Fruit fly (Drosophila melanogaster) whole organism, wandering third instar larva: Measurements from ENCODE around the gene CG33325.

ENCODE experiments used
- CrebA ChIP-seq: fragments of 200-800 bp; sonication (Bioruptor generic); optimal IDR thresholded peaks from 2 replicates; lab custom pipeline; 2016; ENCODE audit warnings: missing biosample characterization, mild to moderate bottlenecking, missing genetic modification characterization, borderline replicate concordance
- HLH106 ChIP-seq: fragments of 200-800 bp; optimal IDR thresholded peaks from 3 replicates; lab custom pipeline; 2019; ENCODE audit warnings: missing biosample characterization, mild to moderate bottlenecking, missing genetic modification characterization, moderate library complexity
- Hr78 ChIP-seq: fragments of >200 bp; optimal IDR thresholded peaks from 2 replicates; lab custom pipeline; 2017; ENCODE audit warnings: missing biosample characterization, missing genetic modification characterization
- Myc ChIP-seq: fragments of >200 bp; optimal IDR thresholded peaks from 2 replicates; lab custom pipeline; 2017
- N ChIP-seq: fragments of >200 bp; optimal IDR thresholded peaks from 2 replicates; lab custom pipeline; 2018; ENCODE audit warnings: missing biosample characterization, missing external identifiers, missing genetic modification characterization
- OdsH ChIP-seq: fragments of 200-800 bp; sonication (Bioruptor generic); optimal IDR thresholded peaks from 2 replicates; lab custom pipeline; 2016; ENCODE audit warnings: missing biosample characterization, mild to moderate bottlenecking, missing genetic modification characterization
- Vsx2 ChIP-seq: fragments of 200-300, 225-300 bp; sonication (Bioruptor generic); optimal IDR thresholded peaks from 2 replicates; lab custom pipeline; 2018; ENCODE audit warnings: missing biosample characterization, missing genetic modification characterization; ENCODE audit not compliant: partially characterized antibody
- jim ChIP-seq: fragments of 175-275, 200-325 bp; sonication (Bioruptor generic); optimal IDR thresholded peaks from 2 replicates; lab custom pipeline; 2016; ENCODE audit warnings: missing biosample characterization, mild to moderate bottlenecking, missing genetic modification characterization
- pan ChIP-seq: fragments of >200 bp; optimal IDR thresholded peaks from 2 replicates; lab custom pipeline; 2017
- usp ChIP-seq: fragments of >200 bp; optimal IDR thresholded peaks from 2 replicates; lab custom pipeline; 2017; ENCODE audit warnings: missing biosample characterization, missing genetic modification characterization

DNA sequence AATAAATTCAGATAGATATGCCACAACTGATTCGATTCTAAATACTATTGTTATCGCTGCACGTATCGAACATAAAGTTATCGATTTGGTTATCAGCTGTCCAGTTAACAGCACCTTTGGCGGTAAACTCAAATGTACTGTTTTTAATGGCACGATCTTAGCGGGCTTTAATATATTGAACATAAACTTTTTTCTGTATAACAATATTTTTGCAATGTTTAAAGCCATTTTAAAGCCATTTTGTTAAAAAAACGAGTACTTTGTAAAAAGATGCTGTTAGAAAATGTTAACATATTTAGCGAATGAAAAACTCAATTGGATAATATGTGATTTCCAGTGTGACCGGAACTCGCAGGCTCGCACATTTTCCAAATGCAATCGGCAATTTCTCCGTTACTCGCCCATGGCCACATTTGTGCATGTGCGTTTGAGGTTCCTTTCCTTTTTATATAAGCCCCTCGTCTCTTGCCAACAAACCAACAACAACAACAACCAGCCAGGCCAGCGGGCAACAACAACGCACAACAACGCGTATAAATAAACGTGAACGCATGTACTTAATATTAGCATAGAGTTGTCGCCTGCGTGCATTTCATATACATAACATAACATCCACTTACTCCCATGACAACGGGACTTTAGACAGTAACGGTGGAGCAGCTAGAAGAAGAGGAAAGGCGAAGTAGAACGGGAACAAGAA, 36.2 kb upstream of the CG33325 start, which contains the start of gene TMEM216:
- TF ChIP-seq N (GFP tag; lab: Kevin White, UChicago) (no peak), Hr78 (GFP tag; lab: Kevin White, UChicago) (no peak), HLH106 (tag; lab: Kevin White, UChicago) (no peak), OdsH (GFP tag; lab: Kevin White, UChicago) (no peak), CrebA (GFP tag; lab: Kevin White, UChicago) (no peak), pan (lab: Kevin White, UChicago) (no peak), Myc (lab: Kevin White, UChicago) (no peak), jim (no peak), usp (GFP tag; lab: Kevin White, UChicago) (no peak), Vsx2 (GFP tag; lab: Kevin White, UChicago) (no peak)
